Fruit fly (Drosophila melanogaster): Measurements from ENCODE around the gene CG6834.
A peak's percentile ranks its signal among the peaks of the same experiment; 100 is the strongest.

Gene CG6834

dm6 chr3R:11663441-11663840 is 24.5 kb downstream of the CG6834 start (continued):
- TF ChIP-seq CG7839 (tag; optimal IDR thresholded peaks at IDR 0.05) (peak; percentile 65), fd64A (GFP tag; optimal IDR thresholded peaks at IDR 0.05) (no peak), cg (GFP tag; optimal IDR thresholded peaks at IDR 0.05) (no peak), Fer2 (tag; optimal IDR thresholded peaks at IDR 0.05) (no peak), CG4404 (GFP tag; IDR thresholded peaks at IDR 0.05) (no peak), CG15011 (GFP tag; optimal IDR thresholded peaks at IDR 0.05) (no peak), vnd (GFP tag; IDR thresholded peaks at IDR 0.05; ENCODE audit: partially characterized antibody) (no peak), CG6813 (GFP tag; optimal IDR thresholded peaks at IDR 0.05) (no peak), Lpt (GFP tag; optimal IDR thresholded peaks at IDR 0.05) (no peak), gsb (GFP tag; IDR thresholded peaks at IDR 0.05) (no peak), Sry-β (GFP tag; optimal IDR thresholded peaks at IDR 0.05) (no peak), Dbx (GFP tag; IDR thresholded peaks at IDR 0.05) (no peak), CG14667 (GFP tag; IDR thresholded peaks at IDR 0.05) (no peak), CG6175 (GFP tag; IDR thresholded peaks at IDR 0.05) (no peak), Mad (GFP tag; optimal IDR thresholded peaks at IDR 0.05) (no peak), MTF-1 (GFP tag; optimal IDR thresholded peaks at IDR 0.05; ENCODE audit: borderline replicate concordance) (no peak), Dll (GFP tag; IDR thresholded peaks at IDR 0.05; ENCODE audit: partially characterized antibody) (no peak), Mrtf (GFP tag; IDR thresholded peaks at IDR 0.05) (0 out of 3 replicates have a peak, but pooled peaks have one; percentile 22), ftz-f1 (GFP tag; optimal IDR thresholded peaks at IDR 0.05) (peak; percentile 63), NC2β (GFP tag; optimal IDR thresholded peaks at IDR 0.05) (no peak), CG13894 (tag; optimal IDR thresholded peaks at IDR 0.05) (no peak), CG16863 (GFP tag; optimal IDR thresholded peaks at IDR 0.05) (no peak), Oaz (GFP tag; IDR thresholded peaks at IDR 0.05) (no peak), toy (GFP tag; IDR thresholded peaks at IDR 0.05) (no peak), maf-S (GFP tag; optimal IDR thresholded peaks at IDR 0.05) (no peak), Ada2b (GFP tag; IDR thresholded peaks at IDR 0.05) (no peak), chinmo (GFP tag; IDR thresholded peaks at IDR 0.05; ENCODE audit: partially characterized antibody) (no peak; the same call in 3 of the 4 replicates), Sox100B (GFP tag; optimal IDR thresholded peaks at IDR 0.05) (peak; percentile 76), seq (GFP tag; IDR thresholded peaks at IDR 0.05) (no peak), CG11695 (GFP tag; IDR thresholded peaks at IDR 0.05) (0 out of 3 replicates have a peak, but pooled peaks have one; percentile 11), Xrp1 (GFP tag; IDR thresholded peaks at IDR 0.05) (no peak), Atf-2 (GFP tag; optimal IDR thresholded peaks at IDR 0.05) (no peak), H15 (GFP tag; IDR thresholded peaks at IDR 0.05) (no peak), Spps (tag; optimal IDR thresholded peaks at IDR 0.05) (no peak), NfI (GFP tag; optimal IDR thresholded peaks at IDR 0.05) (no peak), Med (GFP tag) (no peak), Hr39 (optimal IDR thresholded peaks at IDR 0.05) (no peak), HLH3B (GFP tag; IDR thresholded peaks at IDR 0.05) (no peak), gce (GFP tag; IDR thresholded peaks at IDR 0.05) (no peak), CG6854 (GFP tag; optimal IDR thresholded peaks at IDR 0.05) (no peak), CG17912 (GFP tag; optimal IDR thresholded peaks at IDR 0.05) (no peak), mam (GFP tag; optimal IDR thresholded peaks at IDR 0.05) (no peak), CG16779 (GFP tag; IDR thresholded peaks at IDR 0.05) (no peak), eyg (GFP tag; optimal IDR thresholded peaks at IDR 0.05) (no peak), CG4424 (GFP tag; optimal IDR thresholded peaks at IDR 0.05) (peak; percentile 39), CG31441 (GFP tag; IDR thresholded peaks at IDR 0.05) (peak; percentile 66), CG4328 (GFP tag; optimal IDR thresholded peaks at IDR 0.05) (no peak), gem (tag; optimal IDR thresholded peaks at IDR 0.05) (peak; percentile 79), gfzf (GFP tag; optimal IDR thresholded peaks at IDR 0.05) (no peak), CG18619 (GFP tag; optimal IDR thresholded peaks at IDR 0.05) (no peak), bsh (GFP tag; optimal IDR thresholded peaks at IDR 0.05) (peak in 1 of 2 experiments; percentile 31), dan (GFP tag; IDR thresholded peaks at IDR 0.05) (no peak)
